Fruit fly (Drosophila melanogaster): ENCODE results near the gene Blos2.
A peak's percentile ranks its signal among the peaks of the same experiment; 100 is the strongest.

Gene Blos2

dm6 chr3L:11025261-11025660 lies 36.1 kb upstream of the Blos2 start, which contains the start of gene CG32079:
Gene CG32079, plus strand, starts transcription at chr3L:11025561.
- TF ChIP-seq EcR (GFP tag; optimal IDR thresholded peaks at IDR 0.05) (no peak), CG15710 (tag; optimal IDR thresholded peaks at IDR 0.05) (no peak), CG14655 (GFP tag; optimal IDR thresholded peaks at IDR 0.05) (no peak), Ets98B (GFP tag; IDR thresholded peaks at IDR 0.05) (no peak), CG8301 (tag; optimal IDR thresholded peaks at IDR 0.05) (no peak), CG17806 (tag; optimal IDR thresholded peaks at IDR 0.05) (no peak), rn (GFP tag; IDR thresholded peaks at IDR 0.05) (no peak), CG9948 (tag; optimal IDR thresholded peaks at IDR 0.05) (no peak), CG12605 (GFP tag; IDR thresholded peaks at IDR 0.05) (no peak), Pif1A (GFP tag; optimal IDR thresholded peaks at IDR 0.05) (no peak)

- no peak for TF ChIP-seq D1 (tag; optimal IDR thresholded peaks at IDR 0.05)
- TF ChIP-seq CG10348 (GFP tag; IDR thresholded peaks at IDR 0.05), result no peak
- TF ChIP-seq CG32121 (GFP tag; IDR thresholded peaks at IDR 0.05), result no peak
Measured at dm6 chr3L:11027279-11027678, 34.1 kb upstream of the Blos2 start, which contains the start of gene CG32081. Gene CG32081, plus strand, starts transcription at chr3L:11027579.

- TF ChIP-seq CG13204 (GFP tag; optimal IDR thresholded peaks at IDR 0.05) (peak; percentile 9), Pif1A (GFP tag; optimal IDR thresholded peaks at IDR 0.05) (no peak), EcR (GFP tag; optimal IDR thresholded peaks at IDR 0.05) (no peak), CG12605 (GFP tag; IDR thresholded peaks at IDR 0.05) (no peak; the same call in 1 of the 2 replicates), CG8301 (tag; optimal IDR thresholded peaks at IDR 0.05) (peak; percentile 47), Snoo (tag; optimal IDR thresholded peaks at IDR 0.05) (peak; percentile 6), CG4496 (GFP tag; IDR thresholded peaks at IDR 0.05) (0 out of 3 replicates have a peak, but pooled peaks have one; percentile 38), gl (tag; optimal IDR thresholded peaks at IDR 0.05) (no peak), CG17806 (tag; optimal IDR thresholded peaks at IDR 0.05) (peak; percentile 47), CG34367 (tag; optimal IDR thresholded peaks at IDR 0.05) (peak; percentile 39), Ets98B (GFP tag; IDR thresholded peaks at IDR 0.05) (peak; percentile 59; the same call in 1 of the 2 replicates), CG14655 (GFP tag; optimal IDR thresholded peaks at IDR 0.05) (peak; percentile 60), D1 (tag; optimal IDR thresholded peaks at IDR 0.05) (no peak), CG10348 (GFP tag; IDR thresholded peaks at IDR 0.05) (no peak), CG15710 (tag; optimal IDR thresholded peaks at IDR 0.05) (peak; percentile 53), CG8159 (tag; optimal IDR thresholded peaks at IDR 0.05) (peak; percentile 60), Pif1B (GFP tag; optimal IDR thresholded peaks at IDR 0.05) (peak; percentile 22), CG9948 (tag; optimal IDR thresholded peaks at IDR 0.05) (peak; percentile 50), CG32121 (GFP tag; IDR thresholded peaks at IDR 0.05) (peak; percentile 54; the same call in 1 of the 2 replicates), fd96Ca (GFP tag; IDR thresholded peaks at IDR 0.05) (0 out of 3 replicates have a peak, but pooled peaks have one; percentile 40), rn (GFP tag; IDR thresholded peaks at IDR 0.05) (no peak)
Measured at dm6 chr3L:11031784-11032183, 29.6 kb upstream of the Blos2 start.

- peak; percentile 25 for TF ChIP-seq EcR (GFP tag; optimal IDR thresholded peaks at IDR 0.05)
- peak; percentile 72 for TF ChIP-seq CG13204 (GFP tag; optimal IDR thresholded peaks at IDR 0.05)
- peak; percentile 77 for TF ChIP-seq Pif1A (GFP tag; optimal IDR thresholded peaks at IDR 0.05)
- TF ChIP-seq fd96Ca (GFP tag; IDR thresholded peaks at IDR 0.05), result peak; percentile 74
- TF ChIP-seq CG32121 (GFP tag; IDR thresholded peaks at IDR 0.05), result peak; percentile 66
- TF ChIP-seq CG17806 (tag; optimal IDR thresholded peaks at IDR 0.05), result peak; percentile 85
- no peak for TF ChIP-seq CG10348 (GFP tag; IDR thresholded peaks at IDR 0.05)
- 0 out of 2 replicates have a peak, but pooled peaks have one; percentile 31 for TF ChIP-seq rn (GFP tag; IDR thresholded peaks at IDR 0.05)
- peak; percentile 77 for TF ChIP-seq CG14655 (GFP tag; optimal IDR thresholded peaks at IDR 0.05)
- TF ChIP-seq CG8301 (tag; optimal IDR thresholded peaks at IDR 0.05), result peak; percentile 70
- TF ChIP-seq CG34367 (tag; optimal IDR thresholded peaks at IDR 0.05), result peak; percentile 74
- TF ChIP-seq Pif1B (GFP tag; optimal IDR thresholded peaks at IDR 0.05), result peak; percentile 66
- peak; percentile 80 for TF ChIP-seq CG9948 (tag; optimal IDR thresholded peaks at IDR 0.05)
- TF ChIP-seq CG8159 (tag; optimal IDR thresholded peaks at IDR 0.05), result peak; percentile 83
- peak; percentile 78 for TF ChIP-seq CG4496 (GFP tag; IDR thresholded peaks at IDR 0.05)
- peak; percentile 62 for TF ChIP-seq Snoo (tag; optimal IDR thresholded peaks at IDR 0.05)
- peak; percentile 56 for TF ChIP-seq D1 (tag; optimal IDR thresholded peaks at IDR 0.05)
- TF ChIP-seq Ets98B (GFP tag; IDR thresholded peaks at IDR 0.05), result peak; percentile 76
- TF ChIP-seq CG15710 (tag; optimal IDR thresholded peaks at IDR 0.05), result peak; percentile 79
- TF ChIP-seq CG12605 (GFP tag; IDR thresholded peaks at IDR 0.05), result peak; percentile 73
- peak; percentile 65 for TF ChIP-seq gl (tag; optimal IDR thresholded peaks at IDR 0.05)
Measured at dm6 chr3L:11033327-11033975, 27.9 kb upstream of the Blos2 start.

dm6 chr3L:11035039-11035438 lies 26.3 kb upstream of the Blos2 start:
- no peak for TF ChIP-seq gl (tag; optimal IDR thresholded peaks at IDR 0.05)
- no peak for TF ChIP-seq Pif1A (GFP tag; optimal IDR thresholded peaks at IDR 0.05)
- TF ChIP-seq CG9948 (tag; optimal IDR thresholded peaks at IDR 0.05), result no peak
- no peak for TF ChIP-seq CG14655 (GFP tag; optimal IDR thresholded peaks at IDR 0.05)
- TF ChIP-seq CG15710 (tag; optimal IDR thresholded peaks at IDR 0.05), result no peak
- TF ChIP-seq D1 (tag; optimal IDR thresholded peaks at IDR 0.05), result no peak

dm6 chr3L:11041193-11041592 lies 20.2 kb upstream of the Blos2 start:
- no peak for TF ChIP-seq EcR (GFP tag; optimal IDR thresholded peaks at IDR 0.05)
- no peak for TF ChIP-seq CG9948 (tag; optimal IDR thresholded peaks at IDR 0.05)
- no peak for TF ChIP-seq Pif1A (GFP tag; optimal IDR thresholded peaks at IDR 0.05)

Data from whole organism, pupa.